Worm (Caenorhabditis elegans) whole organism, mixed stage, embryonic: ENCODE measurements around the gene F57G12.1.

Source experiments
- mep-1 ChIP-seq: fragments of 150-350 bp; optimal IDR thresholded peaks from 2 replicates; lab custom pipeline; 2017; ENCODE audit warnings: missing biosample characterization, missing genetic modification reagents, missing genetic modification characterization, inconsistent platforms
- unc-62 ChIP-seq: fragments of 150-350 bp; optimal IDR thresholded peaks from 2 replicates; lab custom pipeline; 2014; ENCODE audit warnings: missing biosample characterization, missing genetic modification reagents, missing genetic modification characterization
- ztf-11 ChIP-seq: fragments of 150-350 bp; optimal IDR thresholded peaks from 2 replicates; lab custom pipeline; 2014; ENCODE audit warnings: missing biosample characterization, missing genetic modification characterization

- TF ChIP-seq mep-1 (tag; lab: Kevin White, UChicago) (no peak), unc-62 (GFP tag; lab: Kevin White, UChicago) (no peak), ztf-11 (tag; lab: Kevin White, UChicago) (no peak)
These were observed 3.4 kb upstream of the F57G12.1 start for ce11 chrX:12174686-12175404.
